Worm (Caenorhabditis elegans) whole organism, L1 larva: ENCODE results near the gene C45G9.4.

ENCODE experiments used
- ama-1 ChIP-seq: fragments of 150-350 bp; optimal IDR thresholded peaks from 2 replicates; lab custom pipeline; 2014
- ceh-63 ChIP-seq: fragments of 200-800 bp; sonication (Bioruptor generic); optimal IDR thresholded peaks from 2 replicates; lab custom pipeline; 2018; ENCODE audit warnings: mild to moderate bottlenecking, missing genetic modification characterization, missing compliant biosample characterization
- lin-39 ChIP-seq: fragments of 150-350 bp; optimal IDR thresholded peaks from 2 replicates; lab custom pipeline; 2014; ENCODE audit warnings: missing biosample characterization, missing genetic modification reagents, missing genetic modification characterization
- nhr-12 ChIP-seq: sonication (generic microtip); optimal IDR thresholded peaks from 2 replicates; lab custom pipeline; 2017; ENCODE audit warnings: missing biosample characterization, missing genetic modification characterization
- nhr-237 ChIP-seq: fragments of 150-350 bp; optimal IDR thresholded peaks from 2 replicates; lab custom pipeline; 2014; ENCODE audit warnings: missing biosample characterization, missing genetic modification characterization
- nhr-28 ChIP-seq: fragments of 150-350 bp; optimal IDR thresholded peaks from 2 replicates; lab custom pipeline; 2014; ENCODE audit warnings: missing biosample characterization, missing genetic modification characterization
- nhr-47 ChIP-seq: sonication (generic microtip); optimal IDR thresholded peaks from 2 replicates; lab custom pipeline; 2016; ENCODE audit warnings: mild to moderate bottlenecking, missing genetic modification characterization, moderate library complexity, missing compliant biosample characterization
- pqm-1 ChIP-seq: sonication (generic microtip); optimal IDR thresholded peaks from 3 replicates; lab custom pipeline; 2017; ENCODE audit warnings: missing biosample characterization, missing genetic modification characterization
- snpc-4 ChIP-seq: fragments of 150-350 bp; optimal IDR thresholded peaks from 2 replicates; lab custom pipeline; 2014; ENCODE audit warnings: missing biosample characterization, missing genetic modification characterization
- ztf-11 ChIP-seq, 2 experiments: sonication (generic microtip); optimal IDR thresholded peaks; 2 replicates each; lab custom pipeline; 2016 to 2017; ENCODE audit warnings: missing genetic modification characterization in 2 of 2, missing biosample characterization in 1 of 2, missing compliant biosample characterization in 1 of 2

ce11 chrIII:5047740-5048139 lies 14.8 kb upstream of the C45G9.4 start, which contains the start of gene C45G9.5:
- TF ChIP-seq pqm-1 = no peak
- TF ChIP-seq nhr-12 = no peak
- no peak for TF ChIP-seq nhr-237
- no peak for TF ChIP-seq ceh-63
- no peak for TF ChIP-seq ama-1 (lab: Kevin White, UChicago)
- no peak for TF ChIP-seq nhr-28
- TF ChIP-seq ztf-11 (tag; optimal IDR thresholded peaks at IDR 0.05; lab: Kevin White, UChicago) = no peak
- TF ChIP-seq nhr-47 (tag; lab: Kevin White, UChicago) = no peak
- no peak for TF ChIP-seq snpc-4 (tag; lab: Kevin White, UChicago)
- TF ChIP-seq lin-39 (tag; lab: Kevin White, UChicago) = no peak
